Worm (Caenorhabditis elegans) whole organism, L4/young adult: Measurements from ENCODE around the gene Y59C2A.1.

Experiments used
- W03F9.2 ChIP-seq: fragments of 150-350 bp; optimal IDR thresholded peaks from 2 replicates; lab custom pipeline; 2014; ENCODE audit warnings: missing biosample characterization, missing genetic modification characterization
- dao-5 ChIP-seq: sonication (generic microtip); optimal IDR thresholded peaks from 2 replicates; lab custom pipeline; 2016; ENCODE audit warnings: missing genotype, missing genetic modification characterization, moderate library complexity, missing compliant biosample characterization
- him-1 ChIP-seq: sonication (generic microtip); optimal IDR thresholded peaks from 2 replicates; lab custom pipeline; 2016; ENCODE audit warnings: missing genotype, missing genetic modification reagents, missing genetic modification characterization, missing compliant biosample characterization

ce11 chrII:2204077-2204476, 3.8 kb upstream of the Y59C2A.1 start, which contains the start of gene Y59C2A.2:
- TF ChIP-seq him-1 (tag; lab: Kevin White, UChicago) (no peak), W03F9.2 (tag; lab: Kevin White, UChicago) (no peak), dao-5 (tag; lab: Kevin White, UChicago) (no peak)
